Worm (Caenorhabditis elegans): Measurements from ENCODE around the gene mob-3.
A peak's percentile ranks its signal among the peaks of the same experiment; 100 is the strongest.

The mob-3 gene

ce11 chrIV:7393700-7394099 lies 5.0 kb upstream of the mob-3 start, which contains the start of gene pitr-1 (continued):
- peak; percentile 24 for TF ChIP-seq fos-1 (tag; optimal IDR thresholded peaks at IDR 0.05)
- TF ChIP-seq rbr-2 (tag; optimal IDR thresholded peaks at IDR 0.05): no peak
- no peak for TF ChIP-seq zip-11 (GFP tag; IDR thresholded peaks at IDR 0.05)
- TF ChIP-seq dve-1 (tag; optimal IDR thresholded peaks at IDR 0.05; ENCODE audit: insufficient read depth): peak; percentile 78
- TF ChIP-seq daf-16 (GFP tag; optimal IDR thresholded peaks at IDR 0.05): no peak
- TF ChIP-seq daf-16 (tag; optimal IDR thresholded peaks at IDR 0.05): peak; percentile 84
- TF ChIP-seq snpc-4 (tag; optimal IDR thresholded peaks at IDR 0.05): no peak
- TF ChIP-seq mxl-3 (GFP tag; optimal IDR thresholded peaks at IDR 0.05): no peak
- TF ChIP-seq skn-1 (tag; optimal IDR thresholded peaks at IDR 0.05): no peak
- no peak for TF ChIP-seq hmg-1.1 (GFP tag; IDR thresholded peaks at IDR 0.05)
- TF ChIP-seq nhr-77 (tag; optimal IDR thresholded peaks at IDR 0.05): peak; percentile 61
- TF ChIP-seq ztf-7 (tag; optimal IDR thresholded peaks at IDR 0.05): no peak
- peak; percentile 78 for TF ChIP-seq nhr-28 (tag; optimal IDR thresholded peaks at IDR 0.05)
- TF ChIP-seq nhr-102 (tag; optimal IDR thresholded peaks at IDR 0.05): peak; percentile 38
- TF ChIP-seq Y75B8A.6 (GFP tag; IDR thresholded peaks at IDR 0.05): no peak
- no peak for TF ChIP-seq ZK337.2 (GFP tag; IDR thresholded peaks at IDR 0.05)
- TF ChIP-seq set-16 (GFP tag; IDR thresholded peaks at IDR 0.05): no peak
- TF ChIP-seq hlh-30 (tag; optimal IDR thresholded peaks at IDR 0.05; ENCODE audit: insufficient read depth): peak; percentile 54
- no peak for TF ChIP-seq lin-39 (tag; optimal IDR thresholded peaks at IDR 0.05)
- TF ChIP-seq sdz-12 (GFP tag; optimal IDR thresholded peaks at IDR 0.05): no peak
- peak; percentile 88 for TF ChIP-seq pqm-1 (tag; optimal IDR thresholded peaks at IDR 0.05)
- no peak for TF ChIP-seq dmd-8 (GFP tag; IDR thresholded peaks at IDR 0.05)
- no peak for TF ChIP-seq lir-3 (tag; optimal IDR thresholded peaks at IDR 0.05)
- no peak for TF ChIP-seq madf-5 (GFP tag; IDR thresholded peaks at IDR 0.05)
- TF ChIP-seq hif-1 (tag; optimal IDR thresholded peaks at IDR 0.05): peak in 1 of 2 experiments; percentile 42
- TF ChIP-seq nhr-6 (tag; optimal IDR thresholded peaks at IDR 0.05): no peak
- TF ChIP-seq lsy-2 (tag; optimal IDR thresholded peaks at IDR 0.05): no peak

- TF ChIP-seq rbr-2 (tag; optimal IDR thresholded peaks at IDR 0.05): peak; percentile 62
- TF ChIP-seq F26F4.8 (GFP tag; conservative IDR thresholded peaks at IDR 0.05): no peak
- TF ChIP-seq mes-2 (tag; optimal IDR thresholded peaks at IDR 0.05; ENCODE audit: poor library complexity, severe bottlenecking): peak; percentile 31
- no peak for TF ChIP-seq daf-19 (GFP tag; conservative IDR thresholded peaks at IDR 0.05)
- no peak for TF ChIP-seq pha-4 (GFP tag; IDR thresholded peaks at IDR 0.05)
- peak; percentile 82 for TF ChIP-seq pha-4 (tag; optimal IDR thresholded peaks at IDR 0.05)
- TF ChIP-seq ceh-20 (GFP tag; IDR thresholded peaks at IDR 0.05): peak; percentile 45; the same call in 1 of the 2 replicates
- no peak for TF ChIP-seq Y105C5A.15 (GFP tag; IDR thresholded peaks at IDR 0.05)
- TF ChIP-seq spr-3 (GFP tag; optimal IDR thresholded peaks at IDR 0.05): no peak
- TF ChIP-seq sdz-12 (GFP tag; optimal IDR thresholded peaks at IDR 0.05): no peak
- peak; percentile 7 for TF ChIP-seq fkh-10 (GFP tag; optimal IDR thresholded peaks at IDR 0.05)
- TF ChIP-seq mep-1 (tag; optimal IDR thresholded peaks at IDR 0.05): peak; percentile 65
- TF ChIP-seq hmg-1.1 (GFP tag; IDR thresholded peaks at IDR 0.05): 0 out of 2 replicates have a peak, but pooled peaks have one; percentile 28
- TF ChIP-seq dmd-6 (GFP tag; IDR thresholded peaks at IDR 0.05): peak; percentile 31
- peak; percentile 73 for TF ChIP-seq hlh-30 (tag; optimal IDR thresholded peaks at IDR 0.05; ENCODE audit: insufficient read depth)
- no peak for TF ChIP-seq D1046.2 (GFP tag; IDR thresholded peaks at IDR 0.05)
- TF ChIP-seq hif-1 (tag; optimal IDR thresholded peaks at IDR 0.05): peak in 1 of 2 experiments; percentile 58
- TF ChIP-seq dmd-9 (GFP tag; IDR thresholded peaks at IDR 0.05): no peak
- TF ChIP-seq attf-4 (tag; optimal IDR thresholded peaks at IDR 0.05): no peak
- TF ChIP-seq T20F7.1 (GFP tag; optimal IDR thresholded peaks at IDR 0.05): no peak
- TF ChIP-seq spr-1 (tag; optimal IDR thresholded peaks at IDR 0.05): no peak
- TF ChIP-seq egl-43 (GFP tag; IDR thresholded peaks at IDR 0.05): no peak
- TF ChIP-seq unc-62 (GFP tag; optimal IDR thresholded peaks at IDR 0.05 in 1 of 2): peak in 1 of 2 experiments; percentile 97
- no peak for TF ChIP-seq unc-62 (tag; optimal IDR thresholded peaks at IDR 0.05)
- TF ChIP-seq hlh-11 (tag; optimal IDR thresholded peaks at IDR 0.05): peak; percentile 67
- peak; percentile 12 for TF ChIP-seq dve-1 (tag; optimal IDR thresholded peaks at IDR 0.05; ENCODE audit: insufficient read depth)
- TF ChIP-seq nhr-11 (tag; optimal IDR thresholded peaks at IDR 0.05): peak; percentile 31
- TF ChIP-seq lsy-2 (tag; optimal IDR thresholded peaks at IDR 0.05): peak in 1 of 2 experiments; percentile 72
- no peak for TF ChIP-seq nhr-76 (tag; optimal IDR thresholded peaks at IDR 0.05)
Observed at ce11 chrIV:7391534-7392343, 3.0 kb upstream of the mob-3 start.
